Fruit fly (Drosophila melanogaster) whole organism, embryonic: Measurements from ENCODE around the gene CG2691.

Experiments
- Awh ChIP-seq: fragments of 200-800 bp; sonication (Bioruptor generic); IDR thresholded peaks from 2 replicates; pipeline ENCODE4, ENCODE4 v1.3.6; 2022; ENCODE audit warnings: missing biosample characterization, missing genetic modification characterization
- Bdp1 ChIP-seq: fragments of 200-800 bp; sonication (Bioruptor generic); optimal IDR thresholded peaks from 3 replicates; lab custom pipeline; 2016; ENCODE audit warnings: missing biosample characterization, missing genetic modification characterization
- CG10147 ChIP-seq: fragments of 200-800 bp; sonication (Bioruptor generic); optimal IDR thresholded peaks from 2 replicates; lab custom pipeline; 2019; ENCODE audit warnings: missing biosample characterization, mild to moderate bottlenecking, missing genetic modification characterization, moderate library complexity
- CG10462 ChIP-seq: fragments of 200-800 bp; sonication (Bioruptor generic); optimal IDR thresholded peaks from 2 replicates; lab custom pipeline; 2016; ENCODE audit warnings: missing biosample characterization, missing genetic modification characterization
- CG10979 ChIP-seq: fragments of 200-800 bp; sonication (Bioruptor generic); optimal IDR thresholded peaks from 2 replicates; lab custom pipeline; 2018; ENCODE audit warnings: missing biosample characterization, mild to moderate bottlenecking, missing genetic modification characterization, moderate library complexity
- CG11456 ChIP-seq: fragments of 200-800 bp; sonication (Bioruptor generic); IDR thresholded peaks from 3 replicates; pipeline ENCODE4 v1.3.6; 2022; ENCODE audit warnings: missing biosample characterization, missing genetic modification characterization
- CG13123 ChIP-seq: fragments of 200-800 bp; sonication (Bioruptor generic); optimal IDR thresholded peaks from 2 replicates; lab custom pipeline; 2016; ENCODE audit warnings: missing biosample characterization, missing genetic modification characterization
- CG14441 ChIP-seq: fragments of 200-800 bp; sonication (Bioruptor generic); IDR thresholded peaks from 2 replicates; pipeline ENCODE4 v1.3.6; 2022; ENCODE audit warnings: missing biosample characterization, missing genetic modification characterization
- CG15011 ChIP-seq: fragments of 200-800 bp; sonication (Bioruptor generic); optimal IDR thresholded peaks from 3 replicates; lab custom pipeline; 2018; ENCODE audit warnings: missing biosample characterization, mild to moderate bottlenecking, missing genetic modification characterization
- CG17361 ChIP-seq: fragments of 200-800 bp; sonication (Bioruptor generic); IDR thresholded peaks from 3 replicates; pipeline ENCODE4 v1.3.6; 2022; ENCODE audit warnings: missing biosample characterization, missing genetic modification characterization
- CG2199 ChIP-seq: fragments of 200-800 bp; sonication (Bioruptor generic); IDR thresholded peaks from 3 replicates; pipeline ENCODE4 v1.3.6; 2022; ENCODE audit warnings: missing biosample characterization, missing genetic modification characterization
- CG3065 ChIP-seq: fragments of 200-800 bp; sonication (Bioruptor generic); optimal IDR thresholded peaks from 2 replicates; lab custom pipeline; 2016; ENCODE audit warnings: missing biosample characterization, missing genetic modification characterization
- CG3281 ChIP-seq: fragments of 200-800 bp; sonication (Bioruptor generic); optimal IDR thresholded peaks from 3 replicates; lab custom pipeline; 2017; ENCODE audit warnings: missing biosample characterization, mild to moderate bottlenecking, missing genetic modification characterization
- CG3407 ChIP-seq: fragments of 200-800 bp; sonication (Bioruptor generic); optimal IDR thresholded peaks from 2 replicates; lab custom pipeline; 2018; ENCODE audit warnings: missing biosample characterization, mild to moderate bottlenecking, missing genetic modification characterization
- CG4360 ChIP-seq: fragments of 200-800 bp; sonication (Bioruptor generic); IDR thresholded peaks from 2 replicates; pipeline ENCODE4 v1.3.6; 2022; ENCODE audit warnings: missing biosample characterization, missing genetic modification characterization
- CG4730 ChIP-seq: fragments of 200-800 bp; sonication (Bioruptor generic); IDR thresholded peaks from 2 replicates; pipeline ENCODE4 v1.3.6; 2022; ENCODE audit warnings: missing biosample characterization, missing genetic modification characterization
- CG4854 ChIP-seq: fragments of 200-800 bp; sonication (Bioruptor generic); optimal IDR thresholded peaks from 2 replicates; lab custom pipeline; 2016; ENCODE audit warnings: missing biosample characterization, missing genetic modification characterization, inconsistent platforms
- Elba2 ChIP-seq: fragments of 200-800 bp; sonication (Bioruptor generic); optimal IDR thresholded peaks from 3 replicates; lab custom pipeline; 2016; ENCODE audit warnings: missing biosample characterization, missing genetic modification characterization
- GATAe ChIP-seq: fragments of 200-800 bp; sonication (Bioruptor generic); conservative IDR thresholded peaks from 2 replicates; pipeline ENCODE4 v1.3.6; 2022; ENCODE audit warnings: missing biosample characterization, missing genetic modification characterization
- HLH4C ChIP-seq: fragments of 200-800 bp; sonication (Bioruptor generic); IDR thresholded peaks from 3 replicates; pipeline ENCODE4 v1.3.6; 2022; ENCODE audit warnings: missing biosample characterization, missing genetic modification characterization; ENCODE audit not compliant: partially characterized antibody
- Hsf ChIP-seq: fragments of 200-800 bp; sonication (Bioruptor generic); optimal IDR thresholded peaks from 3 replicates; lab custom pipeline; 2016; ENCODE audit warnings: missing biosample characterization, missing genetic modification characterization
- NC2α ChIP-seq: fragments of 200-800 bp; sonication (Bioruptor generic); optimal IDR thresholded peaks from 2 replicates; lab custom pipeline; 2016; ENCODE audit warnings: missing biosample characterization, missing genetic modification characterization
- Pdp1 ChIP-seq, 2 experiments: fragments of 200-800 bp; sonication (Bioruptor generic); optimal IDR thresholded peaks; 3 replicates each; lab custom pipeline; 2016; ENCODE audit warnings: missing biosample characterization in 2 of 2, missing genetic modification characterization in 2 of 2, mild to moderate bottlenecking in 1 of 2, moderate library complexity in 1 of 2
- Sox102F ChIP-seq: fragments of 200-800 bp; sonication (Bioruptor generic); optimal IDR thresholded peaks from 2 replicates; lab custom pipeline; 2018; ENCODE audit warnings: missing biosample characterization, mild to moderate bottlenecking, missing genetic modification characterization, moderate library complexity
- Spps ChIP-seq: fragments of 200-800 bp; sonication (Bioruptor generic); optimal IDR thresholded peaks from 2 replicates; lab custom pipeline; 2018; ENCODE audit warnings: missing biosample characterization, mild to moderate bottlenecking, missing genetic modification characterization
- Sry-β ChIP-seq: fragments of 200-800 bp; sonication (Bioruptor generic); optimal IDR thresholded peaks from 2 replicates; lab custom pipeline; 2018; ENCODE audit warnings: missing biosample characterization, mild to moderate bottlenecking, missing genetic modification characterization, moderate library complexity
- abd-A ChIP-seq: fragments of 200-800 bp; sonication (Bioruptor generic); optimal IDR thresholded peaks from 3 replicates; lab custom pipeline; 2019; ENCODE audit warnings: missing biosample characterization, mild to moderate bottlenecking, missing genetic modification characterization, moderate library complexity
- btn ChIP-seq: fragments of 200-800 bp; sonication (Bioruptor generic); optimal IDR thresholded peaks from 2 replicates; lab custom pipeline; 2016; ENCODE audit warnings: missing biosample characterization, missing genetic modification characterization
- cad ChIP-seq: fragments of >200 bp; optimal IDR thresholded peaks from 2 replicates; lab custom pipeline; 2017; ENCODE audit warnings: missing biosample characterization, missing genetic modification characterization
- cato ChIP-seq: fragments of 200-800 bp; sonication (Bioruptor generic); optimal IDR thresholded peaks from 2 replicates; lab custom pipeline; 2016; ENCODE audit warnings: missing biosample characterization, missing genetic modification characterization, borderline replicate concordance
- chinmo ChIP-seq: fragments of 200-800 bp; sonication (Bioruptor generic); IDR thresholded peaks from 4 replicates; pipeline ENCODE4 v1.3.6; 2022; ENCODE audit warnings: missing biosample characterization, missing genetic modification characterization; ENCODE audit not compliant: partially characterized antibody
- dmrt11E ChIP-seq: fragments of 200-800 bp; sonication (Bioruptor generic); optimal IDR thresholded peaks from 3 replicates; lab custom pipeline; 2018; ENCODE audit warnings: missing biosample characterization, mild to moderate bottlenecking, missing genetic modification characterization, moderate library complexity
- esg ChIP-seq: fragments of 200-800 bp; sonication (Bioruptor generic); conservative IDR thresholded peaks from 2 replicates; pipeline ENCODE4 v1.3.6; 2022; ENCODE audit warnings: missing biosample characterization, missing genetic modification characterization
- exex ChIP-seq: fragments of 200-800 bp; sonication (Bioruptor generic); optimal IDR thresholded peaks from 4 replicates; lab custom pipeline; 2018; ENCODE audit warnings: missing biosample characterization, mild to moderate bottlenecking, missing genetic modification characterization, moderate library complexity
- gro ChIP-seq: fragments of 200-800 bp; sonication (Bioruptor generic); optimal IDR thresholded peaks from 2 replicates; lab custom pipeline; 2016; ENCODE audit warnings: missing biosample characterization, missing genetic modification characterization
- jing ChIP-seq: fragments of 200-800 bp; sonication (Bioruptor generic); optimal IDR thresholded peaks from 2 replicates; lab custom pipeline; 2018; ENCODE audit warnings: missing biosample characterization, mild to moderate bottlenecking, missing genetic modification characterization
- onecut ChIP-seq: fragments of 200-800 bp; sonication (Bioruptor generic); IDR thresholded peaks from 2 replicates; pipeline ENCODE4 v1.3.6; 2022; ENCODE audit warnings: missing biosample characterization, missing genetic modification characterization
- pan ChIP-seq, 4 experiments: fragments of >200 bp in 3 of 4; fragments of 200-800 bp in 1 of 4; sonication (Bioruptor generic) in 1 of 4; optimal IDR thresholded peaks in 3 of 4; IDR thresholded peaks in 1 of 4; 2 replicates each; pipeline versions ENCODE4 v1.3.6 to Lab custom; 2017 to 2022; ENCODE audit warnings: missing biosample characterization in 2 of 4, missing genetic modification characterization in 2 of 4, mixed read lengths in 1 of 4
- psq ChIP-seq: fragments of 200-800 bp; sonication (Bioruptor generic); optimal IDR thresholded peaks from 2 replicates; lab custom pipeline; 2017; ENCODE audit warnings: missing biosample characterization, missing genetic modification characterization
- ro ChIP-seq: fragments of 200-800 bp; sonication (Bioruptor generic); IDR thresholded peaks from 2 replicates; pipeline ENCODE4 v1.3.6; 2022; ENCODE audit warnings: missing biosample characterization, missing genetic modification characterization
- sd ChIP-seq: fragments of 200-800 bp; sonication (Bioruptor generic); optimal IDR thresholded peaks from 3 replicates; lab custom pipeline; 2018; ENCODE audit warnings: missing biosample characterization, mild to moderate bottlenecking, missing genetic modification characterization, moderate library complexity
- sqz ChIP-seq: fragments of 200-800 bp; sonication (Bioruptor generic); optimal IDR thresholded peaks from 3 replicates; lab custom pipeline; 2018; ENCODE audit warnings: missing biosample characterization, mild to moderate bottlenecking, missing genetic modification characterization
- tgo ChIP-seq: fragments of 200-800 bp; sonication (Bioruptor generic); IDR thresholded peaks from 3 replicates; pipeline ENCODE4 v1.3.6; 2022; ENCODE audit warnings: missing biosample characterization, missing genetic modification characterization
- tna ChIP-seq: fragments of 200-800 bp; sonication (Bioruptor generic); IDR thresholded peaks from 2 replicates; pipeline ENCODE4 v1.3.6; 2022; ENCODE audit warnings: missing biosample characterization, missing genetic modification characterization; ENCODE audit not compliant: partially characterized antibody
- unpg ChIP-seq: fragments of 200-800 bp; sonication (Bioruptor generic); optimal IDR thresholded peaks from 3 replicates; lab custom pipeline; 2018; ENCODE audit warnings: missing biosample characterization, mild to moderate bottlenecking, missing genetic modification characterization, moderate library complexity
- vvl ChIP-seq: fragments of 200-800 bp; sonication (Bioruptor generic); IDR thresholded peaks from 2 replicates; pipeline ENCODE4 v1.3.6; 2022; ENCODE audit warnings: missing biosample characterization, missing genetic modification characterization
- zfh2 ChIP-seq: fragments of 200-800 bp; sonication (Bioruptor generic); optimal IDR thresholded peaks from 2 replicates; lab custom pipeline; 2016; ENCODE audit warnings: missing biosample characterization, missing genetic modification characterization

CG2691 gene

DNA sequence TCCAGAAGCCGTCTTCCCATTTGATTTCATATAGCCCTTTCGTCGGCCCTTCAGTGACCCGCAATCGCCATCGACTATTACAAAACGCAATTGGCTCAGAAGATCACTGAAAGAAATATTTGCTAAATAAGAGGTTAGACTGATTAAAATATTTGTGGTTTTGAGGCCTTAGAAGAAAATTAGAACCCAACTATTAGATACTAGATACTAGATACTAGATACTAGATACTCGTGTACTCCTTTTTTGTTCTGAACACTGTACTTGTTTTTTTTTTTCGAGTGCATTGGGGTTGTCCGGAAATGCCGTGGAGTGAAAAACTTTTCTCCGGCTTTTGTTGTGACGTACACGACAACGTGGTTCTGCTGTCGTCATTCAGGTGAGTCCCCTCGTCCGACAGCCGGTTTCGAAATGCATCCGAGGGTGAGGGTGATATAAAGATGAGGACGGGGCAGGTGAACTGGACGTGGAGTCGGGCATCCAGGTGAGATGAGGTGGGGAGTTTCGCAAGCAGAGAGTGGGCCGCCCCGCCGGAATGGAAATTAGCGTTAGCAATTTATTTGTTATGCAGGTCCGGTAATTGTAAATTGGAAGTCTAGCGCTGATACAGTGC is 6.2 kb upstream of the CG2691 start (continued):
- TF ChIP-seq Elba2 (no peak), tna (GFP tag; lab: Robert Waterston, UW) (no peak), onecut (GFP tag; lab: Robert Waterston, UW) (no peak), jing (no peak), CG11456 (no peak), zfh2 (GFP tag; lab: Kevin White, UChicago) (no peak), unpg (peak; percentile 46), cad (GFP tag; lab: Kevin White, UChicago) (no peak), tgo (no peak), psq (no peak), btn (GFP tag; lab: Kevin White, UChicago) (no peak), CG4854 (GFP tag; lab: Kevin White, UChicago) (no peak)
- TF ChIP-seq, all 482 proteins: peak for 107

dm6 chrX:13629414-13629813 is 5.2 kb upstream of the CG2691 start:
- TF ChIP-seq CG17361 (GFP tag; lab: Robert Waterston, UW), result no peak
- no peak for TF ChIP-seq CG3281 (GFP tag; lab: Kevin White, UChicago)
- TF ChIP-seq CG10979 (tag; lab: Kevin White, UChicago), result no peak
- no peak for TF ChIP-seq HLH4C (GFP tag; lab: Robert Waterston, UW)
- TF ChIP-seq cato, result no peak
- TF ChIP-seq, all 482 proteins: peak for 0

DNA sequence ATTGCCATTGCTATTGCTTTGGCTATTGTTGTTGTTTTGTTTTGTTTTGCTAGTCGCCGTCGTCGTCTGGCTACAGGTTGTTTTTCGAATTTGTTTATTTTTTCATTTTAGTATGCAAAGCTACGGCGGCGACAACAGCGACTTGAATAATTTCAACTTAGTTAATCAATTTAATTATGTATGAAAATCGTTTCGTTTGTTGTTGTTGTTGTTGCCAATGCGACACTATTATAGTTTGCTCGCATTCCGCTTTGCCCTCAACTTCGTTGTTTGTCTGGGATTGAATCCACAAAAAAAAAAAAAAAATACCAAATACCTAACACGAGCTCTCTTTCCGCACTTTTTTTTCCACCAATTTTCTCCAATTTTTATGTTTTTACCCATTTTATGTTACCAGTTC is 3.6 kb upstream of the CG2691 start:
- TF ChIP-seq CG14441 (no peak), CG10462 (GFP tag; lab: Kevin White, UChicago) (no peak), abd-A (tag; lab: Kevin White, UChicago) (peak; percentile 55), CG4360 (GFP tag; lab: Robert Waterston, UW) (peak; percentile 53), chinmo (GFP tag; lab: Robert Waterston, UW) (peak; percentile 85; the same call in 3 of the 4 replicates), sd (peak; percentile 66), Spps (tag; lab: Kevin White, UChicago) (no peak), Awh (GFP tag; lab: Robert Waterston, UW) (peak; percentile 64), exex (no peak), sqz (GFP tag; lab: Kevin White, UChicago) (peak; percentile 66), vvl (GFP tag; lab: Robert Waterston, UW) (peak; percentile 66), esg (GFP tag; lab: Robert Waterston, UW) (no peak), CG2199 (GFP tag; lab: Robert Waterston, UW) (peak; percentile 67; the same call in 1 of the 3 replicates), gro (GFP tag; lab: Kevin White, UChicago) (no peak), ro (GFP tag; lab: Robert Waterston, UW) (no peak)

dm6 chrX:13626579-13626894 is 2.3 kb upstream of the CG2691 start:
- TF ChIP-seq NC2α (GFP tag; lab: Kevin White, UChicago), result peak; percentile 9
- peak; percentile 17 for TF ChIP-seq jing
- TF ChIP-seq Spps (tag; lab: Kevin White, UChicago), result no peak
- no peak for TF ChIP-seq CG3407 (GFP tag; lab: Kevin White, UChicago)
- TF ChIP-seq CG15011 (GFP tag; lab: Kevin White, UChicago), result peak; percentile 13
- TF ChIP-seq CG13123 (GFP tag; lab: Kevin White, UChicago), result peak; percentile 8
- TF ChIP-seq Bdp1 (GFP tag; lab: Kevin White, UChicago), result peak; percentile 54
- TF ChIP-seq GATAe (GFP tag; lab: Robert Waterston, UW), result peak; percentile 44; the same call in 1 of the 2 replicates
- no peak for TF ChIP-seq CG3065 (GFP tag; lab: Kevin White, UChicago)
- TF ChIP-seq cad (GFP tag; lab: Kevin White, UChicago), result no peak
- TF ChIP-seq Pdp1 (GFP tag; optimal IDR thresholded peaks at IDR 0.05; lab: Kevin White, UChicago), result peak; percentile 75 to 77
- TF ChIP-seq Sox102F, result peak; percentile 72
- TF ChIP-seq Sry-β, result no peak
- peak; percentile 50; the same call in 1 of the 2 replicates for TF ChIP-seq CG4730 (GFP tag; lab: Robert Waterston, UW)
- peak; percentile 43 for TF ChIP-seq dmrt11E (tag; lab: Kevin White, UChicago)
- TF ChIP-seq Hsf (GFP tag; lab: Kevin White, UChicago), result peak; percentile 79
- peak; percentile 70 for TF ChIP-seq CG10147 (GFP tag; lab: Kevin White, UChicago)
- TF ChIP-seq pan (optimal IDR thresholded peaks at IDR 0.05; lab: Kevin White, UChicago), result no peak
- peak in 1 of 2 experiments; percentile 73 for TF ChIP-seq pan (GFP tag; optimal IDR thresholded peaks at IDR 0.05 in 1 of 2, IDR thresholded peaks at IDR 0.05 in 1 of 2)
